Fruit fly (Drosophila melanogaster): Measurements from ENCODE around the gene futsch.
A peak's percentile ranks its signal among the peaks of the same experiment; 100 is the strongest.

futsch gene

dm6 chrX:1380350-1381060 lies 28.4 kb upstream of the futsch start, which contains the start of the genes CG3719 and CG32813 (continued):
- TF ChIP-seq btn (GFP tag; optimal IDR thresholded peaks at IDR 0.05) (no peak), CG13894 (tag; optimal IDR thresholded peaks at IDR 0.05) (no peak), ro (GFP tag; IDR thresholded peaks at IDR 0.05) (no peak), CG4820 (GFP tag; optimal IDR thresholded peaks at IDR 0.05) (peak; percentile 13), NFAT (GFP tag; IDR thresholded peaks at IDR 0.05) (peak; percentile 65), z (GFP tag; IDR thresholded peaks at IDR 0.05) (no peak), CG13287 (GFP tag; IDR thresholded peaks at IDR 0.05; ENCODE audit: partially characterized antibody) (no peak), CG6854 (GFP tag; optimal IDR thresholded peaks at IDR 0.05) (no peak), H15 (GFP tag; IDR thresholded peaks at IDR 0.05) (no peak), sd (tag; optimal IDR thresholded peaks at IDR 0.05) (peak; percentile 19), CG15696 (tag; optimal IDR thresholded peaks at IDR 0.05) (peak; percentile 4), vnd (GFP tag; IDR thresholded peaks at IDR 0.05; ENCODE audit: partially characterized antibody) (no peak), jigr1 (GFP tag; IDR thresholded peaks at IDR 0.05) (no peak), NfI (GFP tag; optimal IDR thresholded peaks at IDR 0.05) (peak; percentile 34), CG4404 (GFP tag; IDR thresholded peaks at IDR 0.05) (no peak), Eip74EF (GFP tag; optimal IDR thresholded peaks at IDR 0.05) (no peak), stc (GFP tag; IDR thresholded peaks at IDR 0.05) (no peak), Optix (GFP tag; IDR thresholded peaks at IDR 0.05) (no peak), al (GFP tag; IDR thresholded peaks at IDR 0.05) (0 out of 2 replicates have a peak, but pooled peaks have one; percentile 11), chif (GFP tag; optimal IDR thresholded peaks at IDR 0.05) (no peak), CG32772 (GFP tag; IDR thresholded peaks at IDR 0.05) (no peak), Oli (tag; optimal IDR thresholded peaks at IDR 0.05) (peak; percentile 1), seq (GFP tag; IDR thresholded peaks at IDR 0.05) (no peak), Med (GFP tag) (peak; percentile 84), CG6765 (GFP tag; optimal IDR thresholded peaks at IDR 0.05) (no peak), CG17385 (GFP tag; optimal IDR thresholded peaks at IDR 0.05) (peak; percentile 31), E2f1 (GFP tag; IDR thresholded peaks at IDR 0.05) (0 out of 2 replicates have a peak, but pooled peaks have one; percentile 8), CG10431 (GFP tag; optimal IDR thresholded peaks at IDR 0.05) (no peak), CG11560 (tag; IDR thresholded peaks at IDR 0.05) (no peak), CHES-1-like (GFP tag; optimal IDR thresholded peaks at IDR 0.05) (peak; percentile 32), B-H2 (GFP tag; optimal IDR thresholded peaks at IDR 0.05) (no peak), CG1792 (GFP tag; optimal IDR thresholded peaks at IDR 0.05) (no peak), CG7556 (GFP tag; optimal IDR thresholded peaks at IDR 0.05) (peak; percentile 30), BEAF-32 (GFP tag; optimal IDR thresholded peaks at IDR 0.05) (peak; percentile 36), CG10654 (GFP tag; optimal IDR thresholded peaks at IDR 0.05) (no peak), shn (GFP tag; optimal IDR thresholded peaks at IDR 0.05) (peak; percentile 12), Dll (GFP tag; IDR thresholded peaks at IDR 0.05; ENCODE audit: partially characterized antibody) (no peak), CG7786 (GFP tag; optimal IDR thresholded peaks at IDR 0.05) (peak; percentile 49), CG14441 (GFP tag; IDR thresholded peaks at IDR 0.05) (no peak), Dbx (GFP tag; IDR thresholded peaks at IDR 0.05) (0 out of 3 replicates have a peak, but pooled peaks have one; percentile 33), mld (GFP tag; IDR thresholded peaks at IDR 0.05; ENCODE audit: partially characterized antibody) (no peak), lmd (GFP tag; IDR thresholded peaks at IDR 0.05) (peak; percentile 37; the same call in 1 of the 2 replicates), CG17186 (GFP tag; optimal IDR thresholded peaks at IDR 0.05) (peak; percentile 77), CG4854 (GFP tag; optimal IDR thresholded peaks at IDR 0.05) (no peak), Stat92E (GFP tag; optimal IDR thresholded peaks at IDR 0.05) (no peak), Drgx (GFP tag; IDR thresholded peaks at IDR 0.05) (0 out of 2 replicates have a peak, but pooled peaks have one; percentile 8), Ets97D (GFP tag; optimal IDR thresholded peaks at IDR 0.05) (peak; percentile 49), CG3726 (GFP tag; IDR thresholded peaks at IDR 0.05) (no peak), Fer2 (tag; optimal IDR thresholded peaks at IDR 0.05) (no peak)

Data from whole organism, embryonic.